1 fruit fly cellular context compared by ENCODE assay signal in genomic region chr3L:20405971-20406948, dm6.
TF ChIP-seq lines count a peak whose summit lies in the region.

No protein-coding gene starts in this region.

TF ChIP-seq in whole organism, embryonic, 481 proteins besides CTCF, POLR2A, EP300 and RAD21 (continued from another document and continues in another):
- TF ChIP-seq gsb-n (tag; optimal IDR thresholded peaks at IDR 0.05; lab: Kevin White, UChicago) (peak; percentile 25), CG2712 (tag; optimal IDR thresholded peaks at IDR 0.05; lab: Kevin White, UChicago) (peak; percentile 2), CG31388 (GFP tag; optimal IDR thresholded peaks at IDR 0.05; lab: Kevin White, UChicago) (no peak), Mad (GFP tag; optimal IDR thresholded peaks at IDR 0.05; lab: Kevin White, UChicago) (no peak), CG31365 (tag; optimal IDR thresholded peaks at IDR 0.05; lab: Kevin White, UChicago) (no peak), sqz (GFP tag; optimal IDR thresholded peaks at IDR 0.05; lab: Kevin White, UChicago) (peak; percentile 27), CG13287 (GFP tag; IDR thresholded peaks at IDR 0.05; lab: Robert Waterston, UW; ENCODE audit: partially characterized antibody) (peak; percentile 7; the same call in 1 of the 2 replicates), Lhr (GFP tag; optimal IDR thresholded peaks at IDR 0.05; lab: Kevin White, UChicago) (no peak), bigmax (GFP tag; optimal IDR thresholded peaks at IDR 0.05; lab: Kevin White, UChicago) (no peak), Awh (GFP tag; IDR thresholded peaks at IDR 0.05; lab: Robert Waterston, UW) (no peak), Jarid2 (GFP tag; optimal IDR thresholded peaks at IDR 0.05; lab: Kevin White, UChicago) (no peak), fd96Cb (tag; optimal IDR thresholded peaks at IDR 0.05; lab: Kevin White, UChicago) (no peak), pzg (GFP tag; optimal IDR thresholded peaks at IDR 0.05; lab: Kevin White, UChicago) (no peak), B-H1 (GFP tag; IDR thresholded peaks at IDR 0.05; lab: Robert Waterston, UW) (no peak), corto (GFP tag; optimal IDR thresholded peaks at IDR 0.05; lab: Kevin White, UChicago) (no peak), Dll (GFP tag; IDR thresholded peaks at IDR 0.05; lab: Robert Waterston, UW; ENCODE audit: partially characterized antibody) (no peak), CG13123 (GFP tag; optimal IDR thresholded peaks at IDR 0.05; lab: Kevin White, UChicago) (no peak), Bteb2 (GFP tag; optimal IDR thresholded peaks at IDR 0.05; lab: Kevin White, UChicago) (no peak), sima (GFP tag; optimal IDR thresholded peaks at IDR 0.05; lab: Kevin White, UChicago) (no peak), D19B (GFP tag; optimal IDR thresholded peaks at IDR 0.05; lab: Kevin White, UChicago) (no peak), ttk (GFP tag; IDR thresholded peaks at IDR 0.05; lab: Robert Waterston, UW) (no peak), chif (GFP tag; optimal IDR thresholded peaks at IDR 0.05; lab: Kevin White, UChicago) (no peak), Atf6 (GFP tag; IDR thresholded peaks at IDR 0.05; lab: Robert Waterston, UW) (no peak), abd-A (tag; optimal IDR thresholded peaks at IDR 0.05; lab: Kevin White, UChicago) (no peak), Meics (GFP tag; optimal IDR thresholded peaks at IDR 0.05; lab: Kevin White, UChicago) (peak; percentile 8), dpn (GFP tag; optimal IDR thresholded peaks at IDR 0.05; lab: Kevin White, UChicago) (no peak), p53 (GFP tag; optimal IDR thresholded peaks at IDR 0.05; lab: Kevin White, UChicago) (no peak), CG12104 (GFP tag; optimal IDR thresholded peaks at IDR 0.05; lab: Kevin White, UChicago) (peak; percentile 9), Hmr (GFP tag; optimal IDR thresholded peaks at IDR 0.05; lab: Kevin White, UChicago) (peak; percentile 49), Sry-δ (GFP tag; optimal IDR thresholded peaks at IDR 0.05; lab: Kevin White, UChicago) (no peak), CG4404 (GFP tag; IDR thresholded peaks at IDR 0.05; lab: Robert Waterston, UW) (no peak), ewg (GFP tag; optimal IDR thresholded peaks at IDR 0.05; lab: Kevin White, UChicago) (no peak), ATbp (GFP tag; optimal IDR thresholded peaks at IDR 0.05; lab: Kevin White, UChicago) (peak; percentile 59), bsh (GFP tag; optimal IDR thresholded peaks at IDR 0.05; lab: Kevin White, UChicago) (peak in 1 of 2 experiments; percentile 12), Scr (GFP tag; IDR thresholded peaks at IDR 0.05; lab: Robert Waterston, UW; ENCODE audit: partially characterized antibody) (no peak), CG12155 (GFP tag; optimal IDR thresholded peaks at IDR 0.05; lab: Kevin White, UChicago) (no peak), CG14050 (GFP tag; IDR thresholded peaks at IDR 0.05; lab: Robert Waterston, UW) (no peak), seq (GFP tag; IDR thresholded peaks at IDR 0.05; lab: Robert Waterston, UW) (no peak), ssp (GFP tag; IDR thresholded peaks at IDR 0.05; lab: Robert Waterston, UW) (no peak), bcd (GFP tag; optimal IDR thresholded peaks at IDR 0.05; lab: Kevin White, UChicago) (no peak), CG5245 (GFP tag; optimal IDR thresholded peaks at IDR 0.05; lab: Kevin White, UChicago) (no peak), CG13894 (tag; optimal IDR thresholded peaks at IDR 0.05; lab: Kevin White, UChicago) (no peak), CG10462 (GFP tag; optimal IDR thresholded peaks at IDR 0.05; lab: Kevin White, UChicago) (no peak), org-1 (GFP tag; optimal IDR thresholded peaks at IDR 0.05; lab: Kevin White, UChicago) (no peak), CG8089 (GFP tag; optimal IDR thresholded peaks at IDR 0.05; lab: Kevin White, UChicago) (no peak), Vsx1 (GFP tag; optimal IDR thresholded peaks at IDR 0.05; lab: Kevin White, UChicago) (peak; percentile 72), gcm2 (GFP tag; optimal IDR thresholded peaks at IDR 0.05; lab: Kevin White, UChicago) (no peak), CG1792 (GFP tag; optimal IDR thresholded peaks at IDR 0.05; lab: Kevin White, UChicago) (no peak), dysf (GFP tag; IDR thresholded peaks at IDR 0.05; lab: Robert Waterston, UW) (0 out of 3 replicates have a peak, but pooled peaks have one; percentile 9), rib (GFP tag; IDR thresholded peaks at IDR 0.05; lab: Robert Waterston, UW) (0 out of 2 replicates have a peak, but pooled peaks have one; percentile 13), dmrt99B (tag; optimal IDR thresholded peaks at IDR 0.05; lab: Kevin White, UChicago) (no peak), Hr78 (GFP tag; optimal IDR thresholded peaks at IDR 0.05; lab: Kevin White, UChicago) (no peak), Hr3 (GFP tag; optimal IDR thresholded peaks at IDR 0.05; lab: Kevin White, UChicago) (no peak), CG18011 (GFP tag; optimal IDR thresholded peaks at IDR 0.05; lab: Kevin White, UChicago) (no peak), CG2129 (GFP tag; IDR thresholded peaks at IDR 0.05; lab: Robert Waterston, UW; ENCODE audit: partially characterized antibody) (no peak), Elba2 (GFP tag; optimal IDR thresholded peaks at IDR 0.05; lab: Kevin White, UChicago) (no peak), kni (GFP tag; optimal IDR thresholded peaks at IDR 0.05; lab: Kevin White, UChicago) (no peak), gsb (GFP tag; IDR thresholded peaks at IDR 0.05; lab: Robert Waterston, UW) (no peak), grau (tag; optimal IDR thresholded peaks at IDR 0.05; lab: Kevin White, UChicago) (no peak), CG13624 (GFP tag; optimal IDR thresholded peaks at IDR 0.05; lab: Kevin White, UChicago) (no peak), CG6175 (GFP tag; IDR thresholded peaks at IDR 0.05; lab: Robert Waterston, UW) (no peak), CG1024 (GFP tag; IDR thresholded peaks at IDR 0.05; lab: Robert Waterston, UW) (no peak), CG9609 (GFP tag; optimal IDR thresholded peaks at IDR 0.05; lab: Kevin White, UChicago) (no peak), wdn (GFP tag; IDR thresholded peaks at IDR 0.05; lab: Robert Waterston, UW) (no peak), CG4820 (GFP tag; optimal IDR thresholded peaks at IDR 0.05; lab: Kevin White, UChicago) (no peak), z (GFP tag; IDR thresholded peaks at IDR 0.05; lab: Robert Waterston, UW) (no peak), dimm (GFP tag; IDR thresholded peaks at IDR 0.05; lab: Robert Waterston, UW) (no peak), CkIIα-i1 (GFP tag; IDR thresholded peaks at IDR 0.05; lab: Robert Waterston, UW) (no peak), chinmo (GFP tag; IDR thresholded peaks at IDR 0.05; lab: Robert Waterston, UW; ENCODE audit: partially characterized antibody) (no peak), HLHmδ (GFP tag; optimal IDR thresholded peaks at IDR 0.05; lab: Kevin White, UChicago) (no peak), zen2 (GFP tag; IDR thresholded peaks at IDR 0.05; lab: Robert Waterston, UW; ENCODE audit: partially characterized antibody) (no peak), Gsc (GFP tag; IDR thresholded peaks at IDR 0.05; lab: Robert Waterston, UW) (no peak), twi (tag; optimal IDR thresholded peaks at IDR 0.05; lab: Kevin White, UChicago) (peak; percentile 65), fd64A (GFP tag; optimal IDR thresholded peaks at IDR 0.05; lab: Kevin White, UChicago) (no peak), Rfx (GFP tag; IDR thresholded peaks at IDR 0.05; lab: Robert Waterston, UW) (no peak; the same call in 1 of the 2 replicates), Poxn (GFP tag; IDR thresholded peaks at IDR 0.05; lab: Robert Waterston, UW) (no peak), CG33557 (GFP tag; optimal IDR thresholded peaks at IDR 0.05; lab: Kevin White, UChicago) (no peak), CG30431 (GFP tag; optimal IDR thresholded peaks at IDR 0.05; lab: Kevin White, UChicago) (no peak), CG12236 (GFP tag; optimal IDR thresholded peaks at IDR 0.05; lab: Kevin White, UChicago) (no peak), slp2 (GFP tag; optimal IDR thresholded peaks at IDR 0.05; lab: Kevin White, UChicago) (no peak), cad (GFP tag; optimal IDR thresholded peaks at IDR 0.05; lab: Kevin White, UChicago) (no peak), Dip3 (GFP tag; optimal IDR thresholded peaks at IDR 0.05; lab: Kevin White, UChicago) (no peak), lbe (GFP tag; optimal IDR thresholded peaks at IDR 0.05; lab: Kevin White, UChicago) (no peak), CG1603 (tag; optimal IDR thresholded peaks at IDR 0.05; lab: Kevin White, UChicago) (peak; percentile 9), CG10209 (GFP tag; optimal IDR thresholded peaks at IDR 0.05; lab: Kevin White, UChicago) (no peak), CG10431 (GFP tag; optimal IDR thresholded peaks at IDR 0.05; lab: Kevin White, UChicago) (no peak), CG42726 (GFP tag; IDR thresholded peaks at IDR 0.05; lab: Robert Waterston, UW; ENCODE audit: partially characterized antibody) (no peak), CG8765 (GFP tag; IDR thresholded peaks at IDR 0.05; lab: Robert Waterston, UW) (no peak), en (GFP tag; optimal IDR thresholded peaks at IDR 0.05; lab: Kevin White, UChicago) (no peak), CG14860 (GFP tag; IDR thresholded peaks at IDR 0.05; lab: Robert Waterston, UW; ENCODE audit: partially characterized antibody) (no peak), ro (GFP tag; IDR thresholded peaks at IDR 0.05; lab: Robert Waterston, UW) (no peak), Dref (GFP tag; IDR thresholded peaks at IDR 0.05; lab: Robert Waterston, UW) (no peak), D (optimal IDR thresholded peaks at IDR 0.05; lab: Kevin White, UChicago) (no peak), D (GFP tag; optimal IDR thresholded peaks at IDR 0.05; lab: Kevin White, UChicago) (no peak), Opbp (GFP tag; IDR thresholded peaks at IDR 0.05; lab: Robert Waterston, UW; ENCODE audit: partially characterized antibody) (no peak), inv (GFP tag; IDR thresholded peaks at IDR 0.05; lab: Robert Waterston, UW; ENCODE audit: partially characterized antibody) (no peak), CG2202 (tag; optimal IDR thresholded peaks at IDR 0.05; lab: Kevin White, UChicago) (no peak), otp (GFP tag; IDR thresholded peaks at IDR 0.05; lab: Robert Waterston, UW) (no peak), chm (GFP tag; IDR thresholded peaks at IDR 0.05; lab: Robert Waterston, UW) (no peak), Hr51 (GFP tag; optimal IDR thresholded peaks at IDR 0.05; lab: Kevin White, UChicago) (peak in 1 of 2 experiments; percentile 8), CG11560 (tag; IDR thresholded peaks at IDR 0.05; lab: Robert Waterston, UW) (no peak), Stat92E (GFP tag; optimal IDR thresholded peaks at IDR 0.05; lab: Kevin White, UChicago) (no peak), CG8359 (GFP tag; optimal IDR thresholded peaks at IDR 0.05; lab: Kevin White, UChicago; ENCODE audit: borderline replicate concordance) (no peak), Xbp1 (GFP tag; optimal IDR thresholded peaks at IDR 0.05; lab: Kevin White, UChicago) (no peak), CG14441 (GFP tag; IDR thresholded peaks at IDR 0.05; lab: Robert Waterston, UW) (no peak), CG13296 (GFP tag; optimal IDR thresholded peaks at IDR 0.05; lab: Kevin White, UChicago) (peak; percentile 73), CG1602 (GFP tag; optimal IDR thresholded peaks at IDR 0.05; lab: Kevin White, UChicago) (no peak), CG11085 (GFP tag; IDR thresholded peaks at IDR 0.05; lab: Robert Waterston, UW) (no peak), CG17829 (tag; optimal IDR thresholded peaks at IDR 0.05; lab: Kevin White, UChicago) (no peak), jing (GFP tag; optimal IDR thresholded peaks at IDR 0.05; lab: Kevin White, UChicago) (no peak), Nf-YA (GFP tag; IDR thresholded peaks at IDR 0.05; lab: Robert Waterston, UW) (no peak), jigr1 (GFP tag; IDR thresholded peaks at IDR 0.05; lab: Robert Waterston, UW) (no peak), slou (GFP tag; optimal IDR thresholded peaks at IDR 0.05; lab: Kevin White, UChicago) (no peak), TFAM (GFP tag; optimal IDR thresholded peaks at IDR 0.05; lab: Kevin White, UChicago) (no peak), NfI (GFP tag; optimal IDR thresholded peaks at IDR 0.05; lab: Kevin White, UChicago) (peak; percentile 44), toy (GFP tag; IDR thresholded peaks at IDR 0.05; lab: Robert Waterston, UW) (no peak), CG1529 (GFP tag; optimal IDR thresholded peaks at IDR 0.05; lab: Kevin White, UChicago) (peak; percentile 14), B-H2 (GFP tag; optimal IDR thresholded peaks at IDR 0.05; lab: Kevin White, UChicago) (no peak), ato (GFP tag; IDR thresholded peaks at IDR 0.05; lab: Robert Waterston, UW; ENCODE audit: partially characterized antibody) (no peak), ac (GFP tag; optimal IDR thresholded peaks at IDR 0.05; lab: Kevin White, UChicago) (peak; percentile 21), tio (GFP tag; optimal IDR thresholded peaks at IDR 0.05; lab: Kevin White, UChicago) (no peak), CG34376 (GFP tag; optimal IDR thresholded peaks at IDR 0.05; lab: Kevin White, UChicago) (no peak), CG14710 (tag; optimal IDR thresholded peaks at IDR 0.05; lab: Kevin White, UChicago) (no peak), CG31441 (GFP tag; IDR thresholded peaks at IDR 0.05; lab: Robert Waterston, UW) (no peak), pb (GFP tag; optimal IDR thresholded peaks at IDR 0.05; lab: Kevin White, UChicago) (no peak), az2 (GFP tag; optimal IDR thresholded peaks at IDR 0.05; lab: Kevin White, UChicago) (no peak), CG33213 (GFP tag; optimal IDR thresholded peaks at IDR 0.05; lab: Kevin White, UChicago) (no peak), Nf-YC (tag; optimal IDR thresholded peaks at IDR 0.05; lab: Kevin White, UChicago) (peak; percentile 21), phol (tag; optimal IDR thresholded peaks at IDR 0.05; lab: Kevin White, UChicago) (no peak), Ssrp (tag; optimal IDR thresholded peaks at IDR 0.05; lab: Kevin White, UChicago) (no peak), Asciz (GFP tag; optimal IDR thresholded peaks at IDR 0.05; lab: Kevin White, UChicago) (peak; percentile 57), CG3838 (GFP tag; optimal IDR thresholded peaks at IDR 0.05; lab: Kevin White, UChicago) (no peak), sens-2 (GFP tag; IDR thresholded peaks at IDR 0.05; lab: Robert Waterston, UW) (no peak), CG4617 (GFP tag; optimal IDR thresholded peaks at IDR 0.05; lab: Kevin White, UChicago; ENCODE audit: borderline replicate concordance) (no peak), Sry-β (GFP tag; optimal IDR thresholded peaks at IDR 0.05; lab: Kevin White, UChicago) (no peak), CG6654 (GFP tag; optimal IDR thresholded peaks at IDR 0.05; lab: Kevin White, UChicago) (no peak), CG6272 (GFP tag; IDR thresholded peaks at IDR 0.05; lab: Robert Waterston, UW) (no peak), CG8924 (tag; optimal IDR thresholded peaks at IDR 0.05; lab: Kevin White, UChicago) (peak; percentile 18)
